Worm (Caenorhabditis elegans) whole organism, late embryonic: ENCODE results near the gene K07B1.7.

Experiments used
- dve-1 ChIP-seq: sonication (generic microtip); optimal IDR thresholded peaks from 2 replicates; lab custom pipeline; 2017; ENCODE audit warnings: antibody characterized with exemption, mild to moderate bottlenecking, missing genetic modification characterization, missing compliant biosample characterization
- hlh-13 ChIP-seq: fragments of 200-800 bp; sonication (Bioruptor generic); optimal IDR thresholded peaks from 2 replicates; lab custom pipeline; 2018; ENCODE audit warnings: mild to moderate bottlenecking, missing genetic modification characterization, missing compliant biosample characterization
- sox-4 ChIP-seq: sonication (generic microtip); optimal IDR thresholded peaks from 2 replicates; lab custom pipeline; 2017; ENCODE audit warnings: mild to moderate bottlenecking, missing genetic modification characterization, inconsistent platforms, missing compliant biosample characterization

DNA sequence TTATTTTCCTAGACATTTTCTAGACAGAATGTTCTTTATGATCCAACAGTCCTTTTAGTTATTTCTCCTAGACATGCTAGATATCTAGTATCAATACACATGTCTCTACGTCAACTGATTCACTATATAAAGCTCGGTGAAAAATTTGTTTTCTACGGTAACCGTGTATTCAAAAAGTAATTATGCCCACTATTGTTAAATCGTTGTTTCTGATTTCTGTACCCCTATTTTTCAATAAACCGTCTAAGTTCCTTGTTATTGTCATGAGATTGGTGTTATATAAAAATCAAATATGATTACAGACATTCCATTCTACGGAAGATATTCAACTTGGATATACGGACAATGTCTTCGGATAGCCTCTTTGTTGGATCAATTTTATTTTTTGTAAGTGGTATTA lies 6.2 kb upstream of the K07B1.7 start, which contains the start of gene srx-46:
- TF ChIP-seq hlh-13 = no peak
- no peak for TF ChIP-seq dve-1 (tag; lab: Kevin White, UChicago)
- TF ChIP-seq sox-4 (tag; lab: Kevin White, UChicago) = no peak
